Worm (Caenorhabditis elegans) whole organism, L4/young adult: Measurements from ENCODE around the gene F36A4.2.

Experiments used
- dao-5 ChIP-seq: sonication (generic microtip); optimal IDR thresholded peaks from 2 replicates; lab custom pipeline; 2016; ENCODE audit warnings: missing genotype, missing genetic modification characterization, moderate library complexity, missing compliant biosample characterization
- him-1 ChIP-seq: sonication (generic microtip); optimal IDR thresholded peaks from 2 replicates; lab custom pipeline; 2016; ENCODE audit warnings: missing genotype, missing genetic modification reagents, missing genetic modification characterization, missing compliant biosample characterization

DNA sequence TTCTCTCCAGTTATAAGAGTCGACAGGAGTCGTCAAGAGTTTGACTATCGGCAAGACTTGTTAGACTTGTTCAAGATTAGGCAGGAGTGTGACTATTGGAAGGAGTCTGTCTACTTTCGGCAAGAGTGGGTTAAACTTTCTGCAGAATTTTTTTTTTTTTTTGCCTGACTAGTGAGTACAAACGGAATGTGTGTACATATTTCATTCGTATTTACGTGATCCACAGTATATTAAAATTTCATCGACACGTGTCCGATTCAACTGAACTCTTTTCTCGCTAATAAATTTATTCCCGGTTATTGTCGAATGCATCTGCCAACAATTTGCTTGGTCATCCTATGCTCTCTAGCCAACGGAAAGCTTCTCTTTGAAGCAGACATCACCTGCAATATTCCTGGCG is 1.1 kb downstream of the F36A4.2 start, which contains the start of gene F36A4.1:
- no peak for TF ChIP-seq him-1 (tag; lab: Kevin White, UChicago)
- no peak for TF ChIP-seq dao-5
